Fruit fly (Drosophila melanogaster) whole organism, embryonic: Measurements from ENCODE around the gene lilli.

Source experiments
- B-H2 ChIP-seq: fragments of 200-800 bp; sonication (Bioruptor generic); optimal IDR thresholded peaks from 2 replicates; lab custom pipeline; 2018; ENCODE audit warnings: missing biosample characterization, mild to moderate bottlenecking, missing genetic modification characterization
- BEAF-32 ChIP-seq: fragments of 200-800 bp; sonication (Bioruptor generic); optimal IDR thresholded peaks from 3 replicates; lab custom pipeline; 2017; ENCODE audit warnings: missing biosample characterization, missing genetic modification characterization, mild to moderate bottlenecking, moderate library complexity, missing genetic modification reagents
- CG10209 ChIP-seq: fragments of 200-800 bp; sonication (Bioruptor generic); optimal IDR thresholded peaks from 3 replicates; lab custom pipeline; 2017; ENCODE audit warnings: missing biosample characterization, mild to moderate bottlenecking, missing genetic modification characterization, missing genetic modification reagents
- CG1024 ChIP-seq: fragments of 200-800 bp; sonication (Bioruptor generic); IDR thresholded peaks from 2 replicates; pipeline ENCODE4 v1.3.6; 2022; ENCODE audit warnings: missing biosample characterization, missing genetic modification characterization
- CG10431 ChIP-seq: fragments of 200-800 bp; sonication (Bioruptor generic); optimal IDR thresholded peaks from 3 replicates; lab custom pipeline; 2018; ENCODE audit warnings: missing biosample characterization, mild to moderate bottlenecking, missing genetic modification characterization
- CG10565 ChIP-seq: fragments of 200-800 bp; sonication (Bioruptor generic); optimal IDR thresholded peaks from 3 replicates; lab custom pipeline; 2016; ENCODE audit warnings: missing biosample characterization, mild to moderate bottlenecking, missing genetic modification characterization
- CG10654 ChIP-seq: fragments of 200-800 bp; sonication (Bioruptor generic); optimal IDR thresholded peaks from 2 replicates; lab custom pipeline; 2016; ENCODE audit warnings: missing biosample characterization, missing genetic modification characterization
- CG10959 ChIP-seq: fragments of 200-800 bp; sonication (Bioruptor generic); IDR thresholded peaks from 2 replicates; pipeline ENCODE4 v1.3.6; 2022; ENCODE audit warnings: missing biosample characterization, missing genetic modification characterization
- CG11504 ChIP-seq: fragments of 200-800 bp; sonication (Bioruptor generic); optimal IDR thresholded peaks from 3 replicates; lab custom pipeline; 2019; ENCODE audit warnings: missing biosample characterization, mild to moderate bottlenecking, missing genetic modification characterization, moderate library complexity
- CG11695 ChIP-seq: fragments of 200-800 bp; sonication (Bioruptor generic); IDR thresholded peaks from 3 replicates; pipeline ENCODE4 v1.3.6; 2022; ENCODE audit warnings: missing biosample characterization, missing genetic modification characterization
- CG12155 ChIP-seq: fragments of 200-800 bp; sonication (Bioruptor generic); optimal IDR thresholded peaks from 3 replicates; lab custom pipeline; 2016; ENCODE audit warnings: missing biosample characterization, missing genetic modification characterization
- CG1233 ChIP-seq: fragments of 200-800 bp; sonication (Bioruptor generic); optimal IDR thresholded peaks from 4 replicates; lab custom pipeline; 2018; ENCODE audit warnings: missing biosample characterization, mild to moderate bottlenecking, missing genetic modification characterization
- CG14050 ChIP-seq: fragments of 200-800 bp; sonication (Bioruptor generic); IDR thresholded peaks from 3 replicates; pipeline ENCODE4 v1.3.6; 2022; ENCODE audit warnings: missing biosample characterization, missing genetic modification characterization
- CG1603 ChIP-seq: fragments of 200-800 bp; sonication (Bioruptor generic); optimal IDR thresholded peaks from 2 replicates; lab custom pipeline; 2019; ENCODE audit warnings: missing biosample characterization, mild to moderate bottlenecking, missing genetic modification characterization, moderate library complexity
- CG16813 ChIP-seq: fragments of 200-800 bp; sonication (Bioruptor generic); IDR thresholded peaks from 3 replicates; pipeline ENCODE4 v1.3.6; 2022; ENCODE audit warnings: missing biosample characterization, missing genetic modification characterization; ENCODE audit not compliant: partially characterized antibody
- CG17359 ChIP-seq: fragments of 200-800 bp; sonication (Bioruptor generic); optimal IDR thresholded peaks from 3 replicates; lab custom pipeline; 2018; ENCODE audit warnings: missing biosample characterization, mild to moderate bottlenecking, missing genetic modification characterization, moderate library complexity
- CG2202 ChIP-seq: fragments of 200-800 bp; sonication (Bioruptor generic); optimal IDR thresholded peaks from 2 replicates; lab custom pipeline; 2018; ENCODE audit warnings: missing biosample characterization, mild to moderate bottlenecking, missing genetic modification characterization
- CG43689 ChIP-seq: fragments of 200-800 bp; sonication (Bioruptor generic); IDR thresholded peaks from 2 replicates; pipeline ENCODE4 v1.3.6; 2022; ENCODE audit warnings: missing biosample characterization, missing genetic modification characterization
- CG4854 ChIP-seq: fragments of 200-800 bp; sonication (Bioruptor generic); optimal IDR thresholded peaks from 2 replicates; lab custom pipeline; 2016; ENCODE audit warnings: missing biosample characterization, missing genetic modification characterization, inconsistent platforms
- CG6654 ChIP-seq: fragments of 200-800 bp; sonication (Bioruptor generic); optimal IDR thresholded peaks from 2 replicates; lab custom pipeline; 2017; ENCODE audit warnings: missing biosample characterization, mild to moderate bottlenecking, missing genetic modification characterization
- CG6765 ChIP-seq: fragments of 200-800 bp; sonication (Bioruptor generic); optimal IDR thresholded peaks from 3 replicates; lab custom pipeline; 2017; ENCODE audit warnings: missing biosample characterization, mild to moderate bottlenecking, missing genetic modification characterization
- CG7271 ChIP-seq: fragments of 200-800 bp; sonication (Bioruptor generic); optimal IDR thresholded peaks from 2 replicates; lab custom pipeline; 2018; ENCODE audit warnings: missing biosample characterization, mild to moderate bottlenecking, missing genetic modification characterization, moderate library complexity
- CG7556 ChIP-seq: fragments of 200-800 bp; sonication (Bioruptor generic); optimal IDR thresholded peaks from 2 replicates; lab custom pipeline; 2017; ENCODE audit warnings: missing biosample characterization, mild to moderate bottlenecking, missing genetic modification characterization
- CG8359 ChIP-seq: fragments of 200-800 bp; sonication (Bioruptor generic); optimal IDR thresholded peaks from 2 replicates; lab custom pipeline; 2017; ENCODE audit warnings: missing biosample characterization, mild to moderate bottlenecking, missing genetic modification characterization, borderline replicate concordance
- Dip2 ChIP-seq: fragments of 200-800 bp; sonication (Bioruptor generic); IDR thresholded peaks from 2 replicates; pipeline ENCODE4 v1.3.6; 2022; ENCODE audit warnings: missing biosample characterization, missing genetic modification characterization
- Drgx ChIP-seq: fragments of 200-800 bp; sonication (Bioruptor generic); IDR thresholded peaks from 2 replicates; pipeline ENCODE4 v1.3.6; 2022; ENCODE audit warnings: missing biosample characterization, missing genetic modification characterization
- Ets65A ChIP-seq: fragments of 200-800 bp; sonication (Bioruptor generic); peaks from one replicate; lab custom pipeline; 2016; ENCODE audit warnings: missing biosample characterization, missing genetic modification characterization
- Hand ChIP-seq: fragments of 200-800 bp; sonication (Bioruptor generic); optimal IDR thresholded peaks from 2 replicates; lab custom pipeline; 2017; ENCODE audit warnings: mild to moderate bottlenecking, missing biosample characterization, missing genetic modification reagents, missing genetic modification characterization
- Nf-YA ChIP-seq: fragments of 200-800 bp; sonication (Bioruptor generic); IDR thresholded peaks from 2 replicates; pipeline ENCODE4 v1.3.6; 2022; ENCODE audit warnings: missing biosample characterization, missing genetic modification characterization
- Nf-YB ChIP-seq: fragments of 200-800 bp; sonication (Bioruptor generic); optimal IDR thresholded peaks from 3 replicates; lab custom pipeline; 2019; ENCODE audit warnings: missing biosample characterization, mild to moderate bottlenecking, missing genetic modification characterization, moderate library complexity
- Nf-YC ChIP-seq: fragments of 200-800 bp; optimal IDR thresholded peaks from 3 replicates; lab custom pipeline; 2019; ENCODE audit warnings: missing biosample characterization, mild to moderate bottlenecking, missing genetic modification characterization, moderate library complexity
- NfI ChIP-seq: fragments of 200-800 bp; sonication (Bioruptor generic); optimal IDR thresholded peaks from 3 replicates; lab custom pipeline; 2018; ENCODE audit warnings: missing biosample characterization, mild to moderate bottlenecking, missing genetic modification characterization, moderate library complexity
- ato ChIP-seq: fragments of 200-800 bp; sonication (Bioruptor generic); IDR thresholded peaks from 2 replicates; pipeline ENCODE4 v1.3.6; 2022; ENCODE audit warnings: missing biosample characterization, missing genetic modification characterization; ENCODE audit not compliant: partially characterized antibody
- chn ChIP-seq: fragments of 200-800 bp; sonication (Bioruptor generic); optimal IDR thresholded peaks from 2 replicates; lab custom pipeline; 2016; ENCODE audit warnings: missing biosample characterization, missing genetic modification characterization
- ci ChIP-seq: fragments of 200-800 bp; sonication (Bioruptor generic); IDR thresholded peaks from 3 replicates; pipeline ENCODE4 v1.3.6; 2022; ENCODE audit warnings: missing biosample characterization, missing genetic modification characterization
- croc ChIP-seq: fragments of 200-800 bp; sonication (Bioruptor generic); conservative IDR thresholded peaks from 3 replicates; pipeline ENCODE4 v1.3.6; 2022; ENCODE audit warnings: missing biosample characterization, missing genetic modification characterization
- dmrt11E ChIP-seq: fragments of 200-800 bp; sonication (Bioruptor generic); optimal IDR thresholded peaks from 3 replicates; lab custom pipeline; 2018; ENCODE audit warnings: missing biosample characterization, mild to moderate bottlenecking, missing genetic modification characterization, moderate library complexity
- emc ChIP-seq: fragments of 200-800 bp; sonication (Bioruptor generic); optimal IDR thresholded peaks from 2 replicates; lab custom pipeline; 2016; ENCODE audit warnings: missing biosample characterization, missing genetic modification characterization
- ems ChIP-seq: fragments of 200-800 bp; sonication (Bioruptor generic); optimal IDR thresholded peaks from 3 replicates; lab custom pipeline; 2016; ENCODE audit warnings: missing biosample characterization, missing genetic modification characterization
- jigr1 ChIP-seq: fragments of 200-800 bp; sonication (Bioruptor generic); IDR thresholded peaks from 3 replicates; pipeline ENCODE4 v1.3.6; 2022; ENCODE audit warnings: missing biosample characterization, missing genetic modification characterization
- jing ChIP-seq: fragments of 200-800 bp; sonication (Bioruptor generic); optimal IDR thresholded peaks from 2 replicates; lab custom pipeline; 2018; ENCODE audit warnings: missing biosample characterization, mild to moderate bottlenecking, missing genetic modification characterization
- mld ChIP-seq: fragments of 200-800 bp; sonication (Bioruptor generic); IDR thresholded peaks from 3 replicates; pipeline ENCODE4 v1.3.6; 2022; ENCODE audit warnings: missing biosample characterization, missing genetic modification characterization; ENCODE audit not compliant: partially characterized antibody
- onecut ChIP-seq: fragments of 200-800 bp; sonication (Bioruptor generic); IDR thresholded peaks from 2 replicates; pipeline ENCODE4 v1.3.6; 2022; ENCODE audit warnings: missing biosample characterization, missing genetic modification characterization
- pb ChIP-seq: fragments of 200-800 bp; sonication (Bioruptor generic); optimal IDR thresholded peaks from 3 replicates; lab custom pipeline; 2016; ENCODE audit warnings: missing biosample characterization, missing genetic modification characterization
- psq ChIP-seq: fragments of 200-800 bp; sonication (Bioruptor generic); optimal IDR thresholded peaks from 2 replicates; lab custom pipeline; 2017; ENCODE audit warnings: missing biosample characterization, missing genetic modification characterization
- pzg ChIP-seq: fragments of 200-800 bp; sonication (Bioruptor generic); optimal IDR thresholded peaks from 3 replicates; lab custom pipeline; 2018; ENCODE audit warnings: missing biosample characterization, mild to moderate bottlenecking, missing genetic modification characterization, moderate library complexity
- sim ChIP-seq: fragments of 200-800 bp; sonication (Bioruptor generic); IDR thresholded peaks from 2 replicates; pipeline ENCODE4 v1.3.6; 2022; ENCODE audit warnings: missing biosample characterization, missing genetic modification characterization
- sisA ChIP-seq: fragments of 200-800 bp; sonication (Bioruptor generic); IDR thresholded peaks from 2 replicates; pipeline ENCODE4 v1.3.6; 2022; ENCODE audit warnings: missing biosample characterization, missing genetic modification characterization
- slou ChIP-seq: fragments of 200-800 bp; sonication (Bioruptor generic); optimal IDR thresholded peaks from 3 replicates; lab custom pipeline; 2016; ENCODE audit warnings: missing biosample characterization, missing genetic modification characterization
- zfh2 ChIP-seq: fragments of 200-800 bp; sonication (Bioruptor generic); optimal IDR thresholded peaks from 2 replicates; lab custom pipeline; 2016; ENCODE audit warnings: missing biosample characterization, missing genetic modification characterization

The lilli gene

dm6 chr2L:2885503-2886225, at the start of gene lilli, which contains the start of gene NTPase (continued):
- TF ChIP-seq dmrt11E (tag; lab: Kevin White, UChicago) (peak; percentile 41), CG8359 (no peak), CG1024 (GFP tag; lab: Robert Waterston, UW) (no peak), CG1233 (peak; percentile 42), CG6654 (no peak), Dip2 (GFP tag; lab: Robert Waterston, UW) (no peak), croc (GFP tag; lab: Robert Waterston, UW) (no peak), CG6765 (GFP tag; lab: Kevin White, UChicago) (no peak), CG43689 (GFP tag; lab: Robert Waterston, UW) (no peak), B-H2 (GFP tag; lab: Kevin White, UChicago) (no peak), CG11504 (tag; lab: Kevin White, UChicago) (peak; percentile 15), pzg (GFP tag; lab: Kevin White, UChicago) (peak; percentile 81), pb (GFP tag; lab: Kevin White, UChicago) (peak; percentile 64), emc (GFP tag; lab: Kevin White, UChicago) (no peak), onecut (GFP tag; lab: Robert Waterston, UW) (peak; percentile 35), slou (no peak), Hand (no peak), CG7271 (tag; lab: Kevin White, UChicago) (peak; percentile 36), psq (GFP tag; lab: Kevin White, UChicago) (no peak), CG14050 (GFP tag; lab: Robert Waterston, UW) (no peak), Nf-YB (GFP tag; lab: Kevin White, UChicago) (no peak), ems (peak; percentile 71), CG10431 (peak; percentile 14), Drgx (GFP tag; lab: Robert Waterston, UW) (no peak), CG16813 (GFP tag; lab: Robert Waterston, UW) (peak; percentile 95), CG12155 (peak; percentile 66), Ets65A (peak; percentile 92), CG10654 (GFP tag; lab: Kevin White, UChicago) (peak; percentile 48), CG2202 (no peak), Nf-YA (GFP tag; lab: Robert Waterston, UW) (no peak), CG11695 (GFP tag; lab: Robert Waterston, UW) (peak; percentile 38; the same call in 1 of the 3 replicates), BEAF-32 (peak; percentile 94), CG10959 (peak; percentile 31; the same call in 1 of the 2 replicates), CG1603 (tag; lab: Kevin White, UChicago) (peak; percentile 57), CG10209 (peak; percentile 59), sisA (GFP tag; lab: Robert Waterston, UW) (peak; percentile 57), ato (GFP tag; lab: Robert Waterston, UW) (peak; percentile 88), jigr1 (GFP tag; lab: Robert Waterston, UW) (no peak), Nf-YC (tag; lab: Kevin White, UChicago) (no peak), mld (GFP tag; lab: Robert Waterston, UW) (peak; percentile 85), ci (peak; percentile 79), CG10565 (GFP tag; lab: Kevin White, UChicago) (peak; percentile 5), jing (GFP tag; lab: Kevin White, UChicago) (no peak), zfh2 (peak; percentile 72), chn (peak; percentile 74), CG7556 (GFP tag; lab: Kevin White, UChicago) (peak; percentile 38), sim (GFP tag; lab: Robert Waterston, UW) (peak; percentile 65; the same call in 1 of the 2 replicates), NfI (GFP tag; lab: Kevin White, UChicago) (peak; percentile 33), CG4854 (peak; percentile 72), CG17359 (tag; lab: Kevin White, UChicago) (peak; percentile 20)
